Worm (Caenorhabditis elegans) whole organism, L3 larva: ENCODE results near the gene T15B12.2.

Source experiments
- aly-2 ChIP-seq: fragments of 150-350 bp; optimal IDR thresholded peaks from 2 replicates; lab custom pipeline; 2014; ENCODE audit warnings: missing biosample characterization, missing genetic modification characterization
- ama-1 ChIP-seq: fragments of 150-350 bp; optimal IDR thresholded peaks from 2 replicates; lab custom pipeline; 2018
- ceh-82 ChIP-seq: fragments of 150-350 bp; optimal IDR thresholded peaks from 2 replicates; lab custom pipeline; 2014; ENCODE audit warnings: missing biosample characterization, missing genetic modification characterization
- daf-12 ChIP-seq: fragments of 150-350 bp; optimal IDR thresholded peaks from 2 replicates; lab custom pipeline; 2014; ENCODE audit warnings: missing biosample characterization, missing genetic modification reagents, missing genetic modification characterization
- egl-27 ChIP-seq: sonication (generic microtip); optimal IDR thresholded peaks from 4 replicates; lab custom pipeline; 2017; ENCODE audit warnings: missing biosample characterization, missing genetic modification reagents, missing genetic modification characterization
- fkh-10 ChIP-seq: sonication (generic microtip); optimal IDR thresholded peaks from 2 replicates; lab custom pipeline; 2017; ENCODE audit warnings: missing biosample characterization, missing genetic modification reagents, missing genetic modification characterization
- lin-39 ChIP-seq: fragments of 150-350 bp; optimal IDR thresholded peaks from 2 replicates; lab custom pipeline; 2018; ENCODE audit warnings: missing biosample characterization, missing genetic modification reagents, missing genetic modification characterization
- mdl-1 ChIP-seq: fragments of 150-350 bp; optimal IDR thresholded peaks from 2 replicates; lab custom pipeline; 2014; ENCODE audit warnings: missing biosample characterization, missing genetic modification characterization
- nhr-11 ChIP-seq: fragments of 150-350 bp; optimal IDR thresholded peaks from 2 replicates; lab custom pipeline; 2014; ENCODE audit warnings: missing biosample characterization, missing genetic modification characterization
- nhr-237 ChIP-seq: fragments of 150-350 bp; optimal IDR thresholded peaks from 2 replicates; lab custom pipeline; 2014; ENCODE audit warnings: missing biosample characterization, missing genetic modification characterization
- pha-4 ChIP-seq: fragments of 150-350 bp; optimal IDR thresholded peaks from 2 replicates; lab custom pipeline; 2014; ENCODE audit warnings: missing biosample characterization, missing genetic modification reagents, missing genetic modification characterization
- unc-39 ChIP-seq: sonication (generic microtip); optimal IDR thresholded peaks from 4 replicates; lab custom pipeline; 2017; ENCODE audit warnings: missing biosample characterization, missing genetic modification characterization
- ztf-4 ChIP-seq: fragments of 150-350 bp; optimal IDR thresholded peaks from 2 replicates; lab custom pipeline; 2014; ENCODE audit warnings: missing biosample characterization, missing genetic modification characterization

ce11 chrIII:5277740-5278139 is 23.9 kb downstream of the T15B12.2 start, which contains the start of gene clk-1:
- peak; percentile 43 for TF ChIP-seq ama-1 (lab: Kevin White, UChicago)
- TF ChIP-seq pha-4 (tag; lab: Kevin White, UChicago): no peak
- TF ChIP-seq nhr-237 (tag; lab: Kevin White, UChicago): no peak
- no peak for TF ChIP-seq aly-2 (tag; lab: Kevin White, UChicago)
- no peak for TF ChIP-seq fkh-10
- TF ChIP-seq nhr-11 (tag; lab: Kevin White, UChicago): no peak
- TF ChIP-seq egl-27 (tag; lab: Kevin White, UChicago): no peak
- no peak for TF ChIP-seq lin-39
- no peak for TF ChIP-seq ceh-82 (tag; lab: Kevin White, UChicago)
- no peak for TF ChIP-seq ztf-4
- no peak for TF ChIP-seq unc-39
- TF ChIP-seq daf-12 (tag; lab: Kevin White, UChicago): no peak
- no peak for TF ChIP-seq mdl-1 (tag; lab: Kevin White, UChicago)
